Fruit fly (Drosophila melanogaster) whole organism, prepupa: ENCODE results near the gene COX6AL2.

Experiments used
- Blimp-1 ChIP-seq: fragments of 200-800 bp; sonication (Bioruptor generic); optimal IDR thresholded peaks from 3 replicates; lab custom pipeline; 2017; ENCODE audit warnings: missing biosample characterization, missing genetic modification characterization, mild to moderate bottlenecking, moderate library complexity, missing genetic modification reagents
- CG11902 ChIP-seq: fragments of 200-800 bp; sonication (Bioruptor generic); optimal IDR thresholded peaks from 3 replicates; lab custom pipeline; 2016; ENCODE audit warnings: missing biosample characterization, missing genetic modification characterization
- CG15336 ChIP-seq: fragments of 200-800 bp; sonication (Bioruptor generic); IDR thresholded peaks from 2 replicates; pipeline ENCODE4 v1.3.6; 2022; ENCODE audit warnings: missing biosample characterization, missing genetic modification characterization
- CG1621 ChIP-seq: fragments of 200-800 bp; sonication (Bioruptor generic); optimal IDR thresholded peaks from 3 replicates; lab custom pipeline; 2018; ENCODE audit warnings: missing biosample characterization, mild to moderate bottlenecking, missing genetic modification characterization
- CG16779 ChIP-seq: fragments of 200-800 bp; sonication (Bioruptor generic); optimal IDR thresholded peaks from 3 replicates; lab custom pipeline; 2017; ENCODE audit warnings: missing biosample characterization, mild to moderate bottlenecking, missing genetic modification characterization
- CG3032 ChIP-seq: fragments of 200-800 bp; optimal IDR thresholded peaks from 2 replicates; lab custom pipeline; 2019; ENCODE audit warnings: missing biosample characterization, mild to moderate bottlenecking, missing genetic modification characterization, moderate library complexity
- CG31627 ChIP-seq: fragments of 200-800 bp; sonication (Bioruptor generic); optimal IDR thresholded peaks from 3 replicates; lab custom pipeline; 2016; ENCODE audit warnings: missing biosample characterization, missing genetic modification characterization
- CG32006 ChIP-seq: fragments of 200-800 bp; sonication (Bioruptor generic); optimal IDR thresholded peaks from 3 replicates; lab custom pipeline; 2017; ENCODE audit warnings: missing biosample characterization, mild to moderate bottlenecking, missing genetic modification characterization
- CG34406 ChIP-seq: fragments of 200-800 bp; sonication (Bioruptor generic); optimal IDR thresholded peaks from 3 replicates; lab custom pipeline; 2016; ENCODE audit warnings: missing biosample characterization, missing genetic modification characterization
- CG3919 ChIP-seq: fragments of 200-800 bp; sonication (Bioruptor generic); optimal IDR thresholded peaks from 3 replicates; lab custom pipeline; 2016; ENCODE audit warnings: missing biosample characterization, missing genetic modification characterization
- CG4318 ChIP-seq: fragments of 200-800 bp; sonication (Bioruptor generic); optimal IDR thresholded peaks from 3 replicates; lab custom pipeline; 2017; ENCODE audit warnings: missing biosample characterization, mild to moderate bottlenecking, missing genetic modification characterization
- CG6163 ChIP-seq: fragments of 200-800 bp; sonication (Bioruptor generic); IDR thresholded peaks from 3 replicates; pipeline ENCODE4 v1.3.6; 2022; ENCODE audit warnings: missing biosample characterization, missing genetic modification characterization
- CG6792 ChIP-seq: fragments of 200-800 bp; sonication (Bioruptor generic); optimal IDR thresholded peaks from 3 replicates; lab custom pipeline; 2016; ENCODE audit warnings: missing biosample characterization, missing genetic modification characterization
- CG6808 ChIP-seq: fragments of 200-800 bp; sonication (Bioruptor generic); optimal IDR thresholded peaks from 3 replicates; lab custom pipeline; 2017; ENCODE audit warnings: missing biosample characterization, missing genetic modification characterization, mild to moderate bottlenecking, moderate library complexity, missing genetic modification reagents
- CG6854 ChIP-seq: fragments of 200-800 bp; sonication (Bioruptor generic); optimal IDR thresholded peaks from 2 replicates; lab custom pipeline; 2017; ENCODE audit warnings: missing biosample characterization, mild to moderate bottlenecking, missing genetic modification characterization
- CG7368 ChIP-seq: fragments of 200-800 bp; sonication (Bioruptor generic); optimal IDR thresholded peaks from 3 replicates; lab custom pipeline; 2016; ENCODE audit warnings: missing biosample characterization, missing genetic modification characterization
- CG8119 ChIP-seq: fragments of 200-800 bp; sonication (Bioruptor generic); IDR thresholded peaks from 3 replicates; pipeline ENCODE4 v1.3.6; 2022; ENCODE audit warnings: missing biosample characterization, missing genetic modification characterization
- CG8319 ChIP-seq: fragments of 200-800 bp; sonication (Bioruptor generic); optimal IDR thresholded peaks from 3 replicates; lab custom pipeline; 2016; ENCODE audit warnings: missing biosample characterization, missing genetic modification characterization
- CG8632 ChIP-seq: fragments of 200-800 bp; sonication (Bioruptor generic); optimal IDR thresholded peaks from 3 replicates; lab custom pipeline; 2016; ENCODE audit warnings: missing biosample characterization, missing genetic modification characterization
- CG9139 ChIP-seq: fragments of 200-800 bp; sonication (Bioruptor generic); optimal IDR thresholded peaks from 3 replicates; lab custom pipeline; 2017; ENCODE audit warnings: missing biosample characterization, mild to moderate bottlenecking, missing genetic modification characterization
- Eip75B ChIP-seq: fragments of 200-800 bp; sonication (Bioruptor generic); optimal IDR thresholded peaks from 3 replicates; lab custom pipeline; 2016; ENCODE audit warnings: missing biosample characterization, missing genetic modification characterization
- Eip78C ChIP-seq: fragments of 200-800 bp; sonication (Bioruptor generic); peaks from one replicate; lab custom pipeline; 2016; ENCODE audit warnings: missing biosample characterization, missing genetic modification characterization
- Ets21C ChIP-seq: fragments of 200-800 bp; sonication (Bioruptor generic); optimal IDR thresholded peaks from 3 replicates; lab custom pipeline; 2016; ENCODE audit warnings: missing biosample characterization, missing genetic modification characterization
- Ets96B ChIP-seq: fragments of 200-800 bp; optimal IDR thresholded peaks from 2 replicates; lab custom pipeline; 2019; ENCODE audit warnings: missing biosample characterization, mild to moderate bottlenecking, missing genetic modification characterization, moderate library complexity
- Gug ChIP-seq: fragments of 200-800 bp; sonication (Bioruptor generic); IDR thresholded peaks from 2 replicates; pipeline ENCODE4 v1.3.6; 2022; ENCODE audit warnings: missing biosample characterization, missing genetic modification characterization
- Hr38 ChIP-seq: sonication (Bioruptor generic); optimal IDR thresholded peaks from 2 replicates; lab custom pipeline; 2016; ENCODE audit warnings: missing biosample characterization, missing genetic modification characterization
- Hr39 ChIP-seq: fragments of 200-800 bp; sonication (Bioruptor generic); optimal IDR thresholded peaks from 2 replicates; lab custom pipeline; 2016; ENCODE audit warnings: missing biosample characterization, missing genetic modification characterization
- Hr4 ChIP-seq: fragments of 200-800 bp; sonication (Bioruptor generic); optimal IDR thresholded peaks from 3 replicates; lab custom pipeline; 2016; ENCODE audit warnings: missing biosample characterization, missing genetic modification characterization
- Met ChIP-seq: fragments of 200-800 bp; sonication (Bioruptor generic); optimal IDR thresholded peaks from 3 replicates; lab custom pipeline; 2016; ENCODE audit warnings: missing biosample characterization, missing genetic modification characterization
- Smox ChIP-seq: fragments of 200-800 bp; sonication (Bioruptor generic); optimal IDR thresholded peaks from 3 replicates; lab custom pipeline; 2016; ENCODE audit warnings: missing biosample characterization, missing genetic modification characterization
- Sox102F ChIP-seq: fragments of 200-800 bp; sonication (Bioruptor generic); optimal IDR thresholded peaks from 2 replicates; lab custom pipeline; 2016; ENCODE audit warnings: missing biosample characterization, mild to moderate bottlenecking, missing genetic modification characterization
- Sox14 ChIP-seq: fragments of 200-800 bp; sonication (Bioruptor generic); optimal IDR thresholded peaks from 3 replicates; lab custom pipeline; 2016; ENCODE audit warnings: missing biosample characterization, missing genetic modification characterization
- achi ChIP-seq: fragments of 200-800 bp; sonication (Bioruptor generic); optimal IDR thresholded peaks from 3 replicates; lab custom pipeline; 2016; ENCODE audit warnings: missing biosample characterization, missing genetic modification characterization
- acj6 ChIP-seq: fragments of 200-800 bp; sonication (Bioruptor generic); optimal IDR thresholded peaks from 3 replicates; lab custom pipeline; 2016; ENCODE audit warnings: missing biosample characterization, missing genetic modification characterization
- cyc ChIP-seq: fragments of 200-800 bp; sonication (Bioruptor generic); optimal IDR thresholded peaks from 3 replicates; lab custom pipeline; 2016; ENCODE audit warnings: missing biosample characterization, missing genetic modification characterization
- dac ChIP-seq: fragments of 200-800 bp; sonication (Bioruptor generic); optimal IDR thresholded peaks from 2 replicates; lab custom pipeline; 2017; ENCODE audit warnings: missing biosample characterization, mild to moderate bottlenecking, missing genetic modification characterization
- dsx ChIP-seq: fragments of 200-800 bp; optimal IDR thresholded peaks from 3 replicates; lab custom pipeline; 2019; ENCODE audit warnings: missing biosample characterization, mild to moderate bottlenecking, missing genetic modification characterization, moderate library complexity; ENCODE audit not compliant: poor library complexity, severe bottlenecking
- esn ChIP-seq: fragments of 200-800 bp; sonication (Bioruptor generic); optimal IDR thresholded peaks from 2 replicates; lab custom pipeline; 2016; ENCODE audit warnings: missing biosample characterization, mild to moderate bottlenecking, missing genetic modification characterization, moderate library complexity
- fd59A ChIP-seq: fragments of 200-800 bp; sonication (Bioruptor generic); optimal IDR thresholded peaks from 2 replicates; lab custom pipeline; 2017; ENCODE audit warnings: missing biosample characterization, mild to moderate bottlenecking, missing genetic modification characterization, missing genetic modification reagents
- fkh ChIP-seq: fragments of 200-800 bp; sonication (Bioruptor generic); optimal IDR thresholded peaks from 3 replicates; lab custom pipeline; 2017; ENCODE audit warnings: missing biosample characterization, mild to moderate bottlenecking, missing genetic modification characterization, moderate library complexity
- net ChIP-seq: fragments of 200-800 bp; sonication (Bioruptor generic); optimal IDR thresholded peaks from 3 replicates; lab custom pipeline; 2016; ENCODE audit warnings: missing biosample characterization, missing genetic modification characterization
- pdm3 ChIP-seq: fragments of 200-800 bp; sonication (Bioruptor generic); optimal IDR thresholded peaks from 3 replicates; lab custom pipeline; 2016; ENCODE audit warnings: missing biosample characterization, missing genetic modification characterization
- salr ChIP-seq, 2 experiments: fragments of 200-800 bp; sonication (Bioruptor generic); optimal IDR thresholded peaks; 3 replicates each; lab custom pipeline; 2016 to 2018; ENCODE audit warnings: missing biosample characterization in 2 of 2, missing genetic modification characterization in 2 of 2, mild to moderate bottlenecking in 1 of 2
- ss ChIP-seq, 2 experiments: fragments of 200-800 bp; sonication (Bioruptor generic); optimal IDR thresholded peaks; 2 replicates in 1 of 2; 3 replicates in 1 of 2; lab custom pipeline; 2017 to 2018; ENCODE audit warnings: mild to moderate bottlenecking in 2 of 2, missing biosample characterization in 2 of 2, missing genetic modification characterization in 2 of 2, moderate library complexity in 1 of 2
- topi ChIP-seq: fragments of 200-800 bp; sonication (Bioruptor generic); optimal IDR thresholded peaks from 3 replicates; lab custom pipeline; 2016; ENCODE audit warnings: missing biosample characterization, missing genetic modification characterization
- vri ChIP-seq: fragments of 200-800 bp; sonication (Bioruptor generic); optimal IDR thresholded peaks from 3 replicates; lab custom pipeline; 2016; ENCODE audit warnings: missing biosample characterization, mild to moderate bottlenecking, missing genetic modification characterization

The COX6AL2 gene

dm6 chr3L:18869035-18869826 lies 44.7 kb downstream of the COX6AL2 start, which contains the start of gene Grx1 (continued):
- TF ChIP-seq Eip78C (GFP tag; lab: Kevin White, UChicago) (peak; percentile 81), CG8319 (peak; percentile 9), CG8632 (GFP tag; lab: Kevin White, UChicago) (peak; percentile 47), vri (GFP tag; lab: Kevin White, UChicago) (peak; percentile 61), CG9139 (GFP tag; lab: Kevin White, UChicago) (no peak), fd59A (GFP tag; lab: Kevin White, UChicago) (no peak), salr (GFP tag; optimal IDR thresholded peaks at IDR 0.05; lab: Kevin White, UChicago) (peak in 1 of 2 experiments; percentile 9), Gug (GFP tag; lab: Robert Waterston, UW) (0 out of 2 replicates have a peak, but pooled peaks have one; percentile 17), CG4318 (GFP tag; lab: Kevin White, UChicago) (no peak), CG6163 (GFP tag; lab: Robert Waterston, UW) (peak; percentile 66), Ets96B (peak; percentile 43), cyc (GFP tag; lab: Kevin White, UChicago) (peak; percentile 48)

- TF ChIP-seq acj6 (GFP tag; lab: Kevin White, UChicago) (peak; percentile 83), achi (peak; percentile 85), Gug (GFP tag; lab: Robert Waterston, UW) (peak; percentile 62), CG3919 (GFP tag; lab: Kevin White, UChicago) (no peak), CG4318 (GFP tag; lab: Kevin White, UChicago) (no peak), CG11902 (GFP tag; lab: Kevin White, UChicago) (peak; percentile 19), Eip75B (GFP tag; lab: Kevin White, UChicago) (peak; percentile 75), net (GFP tag; lab: Kevin White, UChicago) (no peak), CG6163 (GFP tag; lab: Robert Waterston, UW) (peak; percentile 91), CG3032 (tag; lab: Kevin White, UChicago) (peak; percentile 79), CG31627 (peak; percentile 70), Ets21C (peak; percentile 47), CG8632 (GFP tag; lab: Kevin White, UChicago) (peak; percentile 81), ss (GFP tag; optimal IDR thresholded peaks at IDR 0.05; lab: Kevin White, UChicago) (no peak), CG7368 (GFP tag; lab: Kevin White, UChicago) (peak; percentile 76), CG9139 (GFP tag; lab: Kevin White, UChicago) (no peak), CG16779 (tag; lab: Kevin White, UChicago) (no peak), CG6808 (GFP tag; lab: Kevin White, UChicago) (peak; percentile 76), Eip78C (GFP tag; lab: Kevin White, UChicago) (peak; percentile 95), Blimp-1 (GFP tag; lab: Kevin White, UChicago) (peak; percentile 46), CG1621 (tag; lab: Kevin White, UChicago) (no peak), pdm3 (peak; percentile 77), CG32006 (GFP tag; lab: Kevin White, UChicago) (no peak), esn (GFP tag; lab: Kevin White, UChicago) (peak; percentile 91), CG6854 (peak; percentile 71), CG34406 (peak; percentile 89), Met (GFP tag; lab: Kevin White, UChicago) (peak; percentile 83), CG15336 (GFP tag; lab: Robert Waterston, UW) (peak; percentile 93), Smox (GFP tag; lab: Kevin White, UChicago) (no peak), Sox14 (peak; percentile 73), fkh (GFP tag; lab: Kevin White, UChicago) (peak; percentile 84), Sox102F (GFP tag; lab: Kevin White, UChicago) (peak; percentile 84), Ets96B (peak; percentile 80), CG8319 (peak; percentile 50), topi (GFP tag; lab: Kevin White, UChicago) (peak; percentile 77), CG6792 (GFP tag; lab: Kevin White, UChicago) (peak; percentile 74), dsx (GFP tag; lab: Kevin White, UChicago) (peak; percentile 72), CG8119 (GFP tag; lab: Robert Waterston, UW) (peak; percentile 92; the same call in 2 of the 3 replicates), Hr39 (GFP tag; lab: Kevin White, UChicago) (peak; percentile 68), Hr38 (GFP tag; lab: Kevin White, UChicago) (no peak), vri (GFP tag; lab: Kevin White, UChicago) (peak; percentile 73), Hr4 (peak; percentile 84), dac (GFP tag; lab: Kevin White, UChicago) (no peak)
These were observed 46.4 kb downstream of the COX6AL2 start, which contains the start of gene Dysb for dm6 chr3L:18867521-18867920. Gene Dysb, plus strand, starts transcription at chr3L:18867771.
